Worm (Caenorhabditis elegans): ENCODE measurements around the gene F49F1.4.
"Not testable (repeated sequence)": the region's sequence is repeated elsewhere in the genome, so short reads cannot be mapped to it uniquely, and the experiment has no call there.

F49F1.4 gene

ce11 chrIV:4115634-4116033, at the start of gene F49F1.4, which contains the start of gene F49F1.2:
F49F1.4 (minus strand) TSS chrIV:4115734.
F49F1.2 (plus strand) TSS chrIV:4115943.
- TF ChIP-seq ztf-29 (GFP tag; IDR thresholded peaks at IDR 0.05) (no peak), flt-1 (GFP tag; IDR thresholded peaks at IDR 0.05) (no peak), ztf-23 (GFP tag; IDR thresholded peaks at IDR 0.05) (no peak), ref-1 (GFP tag; conservative IDR thresholded peaks at IDR 0.05) (no peak), tab-1 (GFP tag; IDR thresholded peaks at IDR 0.05) (no peak), T22C8.4 (GFP tag; IDR thresholded peaks at IDR 0.05) (no peak)

- no peak for TF ChIP-seq ref-1 (GFP tag; conservative IDR thresholded peaks at IDR 0.05)
- TF ChIP-seq T22C8.4 (GFP tag; IDR thresholded peaks at IDR 0.05): no peak
- no peak for TF ChIP-seq flt-1 (GFP tag; IDR thresholded peaks at IDR 0.05)
- no peak for TF ChIP-seq ztf-23 (GFP tag; IDR thresholded peaks at IDR 0.05)
- TF ChIP-seq tab-1 (GFP tag; IDR thresholded peaks at IDR 0.05): no peak
- no peak for TF ChIP-seq ztf-29 (GFP tag; IDR thresholded peaks at IDR 0.05)
- TF ChIP-seq cog-1 (tag; optimal IDR thresholded peaks at IDR 0.05): no peak
- TF ChIP-seq klf-2 (GFP tag; conservative IDR thresholded peaks at IDR 0.05): no peak
Measured at ce11 chrIV:4164392-4164791, 48.9 kb upstream of the F49F1.4 start, which contains the start of gene scrm-8. scrm-8 (plus strand) TSS chrIV:4164692.

ce11 chrIV:4162121-4162520, 46.6 kb upstream of the F49F1.4 start, which contains the start of gene scrm-5:
scrm-5 (plus strand) TSS chrIV:4162421.
- TF ChIP-seq klf-2 (GFP tag; conservative IDR thresholded peaks at IDR 0.05) (no peak), ztf-23 (GFP tag; IDR thresholded peaks at IDR 0.05) (no peak), cog-1 (tag; optimal IDR thresholded peaks at IDR 0.05) (no peak), flt-1 (GFP tag; IDR thresholded peaks at IDR 0.05) (no peak), T22C8.4 (GFP tag; IDR thresholded peaks at IDR 0.05) (no peak), med-1 (GFP tag; optimal IDR thresholded peaks at IDR 0.05; ENCODE audit: insufficient read depth) (no peak), ztf-29 (GFP tag; IDR thresholded peaks at IDR 0.05) (no peak), ref-1 (GFP tag; conservative IDR thresholded peaks at IDR 0.05) (no peak), tab-1 (GFP tag; IDR thresholded peaks at IDR 0.05) (no peak)

- TF ChIP-seq T22C8.4 (GFP tag; IDR thresholded peaks at IDR 0.05): no peak
- no peak for TF ChIP-seq klf-2 (GFP tag; conservative IDR thresholded peaks at IDR 0.05)
- TF ChIP-seq flt-1 (GFP tag; IDR thresholded peaks at IDR 0.05): no peak
- no peak for TF ChIP-seq ref-1 (GFP tag; conservative IDR thresholded peaks at IDR 0.05)
- no peak for TF ChIP-seq cog-1 (tag; optimal IDR thresholded peaks at IDR 0.05)
- no peak for TF ChIP-seq tab-1 (GFP tag; IDR thresholded peaks at IDR 0.05)
- no peak for TF ChIP-seq ztf-29 (GFP tag; IDR thresholded peaks at IDR 0.05)
- no peak for TF ChIP-seq med-1 (GFP tag; optimal IDR thresholded peaks at IDR 0.05; ENCODE audit: insufficient read depth)
- no peak for TF ChIP-seq ztf-23 (GFP tag; IDR thresholded peaks at IDR 0.05)
Measured at ce11 chrIV:4154641-4155040, 39.1 kb upstream of the F49F1.4 start, which contains the start of gene K08D10.14. K08D10.14 (plus strand) TSS chrIV:4154941.

ce11 chrIV:4152143-4152542, 36.6 kb upstream of the F49F1.4 start, which contains the start of the genes K08D10.10 and R07C12.1:
K08D10.10 (plus strand) TSS chrIV:4152235.
R07C12.1 (plus strand) TSS chrIV:4152456.
- TF ChIP-seq med-1 (GFP tag; optimal IDR thresholded peaks at IDR 0.05; ENCODE audit: insufficient read depth): no peak
- no peak for TF ChIP-seq ztf-29 (GFP tag; IDR thresholded peaks at IDR 0.05)

ce11 chrIV:4150138-4150537, 34.6 kb upstream of the F49F1.4 start:
- TF ChIP-seq ref-1 (GFP tag; conservative IDR thresholded peaks at IDR 0.05): no peak
- no peak for TF ChIP-seq T22C8.4 (GFP tag; IDR thresholded peaks at IDR 0.05)
- no peak for TF ChIP-seq klf-2 (GFP tag; conservative IDR thresholded peaks at IDR 0.05)
- no peak for TF ChIP-seq cog-1 (tag; optimal IDR thresholded peaks at IDR 0.05)
- no peak for TF ChIP-seq med-1 (GFP tag; optimal IDR thresholded peaks at IDR 0.05; ENCODE audit: insufficient read depth)
- TF ChIP-seq ztf-23 (GFP tag; IDR thresholded peaks at IDR 0.05): no peak
- TF ChIP-seq flt-1 (GFP tag; IDR thresholded peaks at IDR 0.05): no peak
- no peak for TF ChIP-seq tab-1 (GFP tag; IDR thresholded peaks at IDR 0.05)
- no peak for TF ChIP-seq ztf-29 (GFP tag; IDR thresholded peaks at IDR 0.05)

ce11 chrIV:4147891-4148290, 32.4 kb upstream of the F49F1.4 start:
- TF ChIP-seq tab-1 (GFP tag; IDR thresholded peaks at IDR 0.05): no peak
- no peak for TF ChIP-seq cog-1 (tag; optimal IDR thresholded peaks at IDR 0.05)
- no peak for TF ChIP-seq flt-1 (GFP tag; IDR thresholded peaks at IDR 0.05)
- no peak for TF ChIP-seq klf-2 (GFP tag; conservative IDR thresholded peaks at IDR 0.05)
- TF ChIP-seq med-1 (GFP tag; optimal IDR thresholded peaks at IDR 0.05; ENCODE audit: insufficient read depth): no peak
- no peak for TF ChIP-seq T22C8.4 (GFP tag; IDR thresholded peaks at IDR 0.05)

ce11 chrIV:4144784-4145183, 29.2 kb upstream of the F49F1.4 start, which contains the start of gene R07C12.3:
R07C12.3 (plus strand) TSS chrIV:4145084.
- no peak for TF ChIP-seq ztf-23 (GFP tag; IDR thresholded peaks at IDR 0.05)
- TF ChIP-seq ref-1 (GFP tag; conservative IDR thresholded peaks at IDR 0.05): no peak
- TF ChIP-seq klf-2 (GFP tag; conservative IDR thresholded peaks at IDR 0.05): no peak
- no peak for TF ChIP-seq flt-1 (GFP tag; IDR thresholded peaks at IDR 0.05)
- no peak for TF ChIP-seq tab-1 (GFP tag; IDR thresholded peaks at IDR 0.05)
- no peak for TF ChIP-seq cog-1 (tag; optimal IDR thresholded peaks at IDR 0.05)
- no peak for TF ChIP-seq T22C8.4 (GFP tag; IDR thresholded peaks at IDR 0.05)
- no peak for TF ChIP-seq med-1 (GFP tag; optimal IDR thresholded peaks at IDR 0.05; ENCODE audit: insufficient read depth)
- TF ChIP-seq ztf-29 (GFP tag; IDR thresholded peaks at IDR 0.05): no peak

ce11 chrIV:4142986-4143385, 27.5 kb upstream of the F49F1.4 start, which contains the start of gene F49F1.12:
F49F1.12 (minus strand) TSS chrIV:4143086.
- TF ChIP-seq ref-1 (GFP tag; conservative IDR thresholded peaks at IDR 0.05); ztf-23 (GFP tag; IDR thresholded peaks at IDR 0.05); flt-1 (GFP tag; IDR thresholded peaks at IDR 0.05): not testable (repeated sequence)

- no peak for TF ChIP-seq ref-1 (GFP tag; conservative IDR thresholded peaks at IDR 0.05)
- TF ChIP-seq ztf-23 (GFP tag; IDR thresholded peaks at IDR 0.05): no peak
- TF ChIP-seq T22C8.4 (GFP tag; IDR thresholded peaks at IDR 0.05): no peak
- TF ChIP-seq med-1 (GFP tag; optimal IDR thresholded peaks at IDR 0.05; ENCODE audit: insufficient read depth): no peak
- TF ChIP-seq ztf-29 (GFP tag; IDR thresholded peaks at IDR 0.05): no peak
- TF ChIP-seq klf-2 (GFP tag; conservative IDR thresholded peaks at IDR 0.05): no peak
Measured at ce11 chrIV:4141311-4141710, 25.8 kb upstream of the F49F1.4 start, which contains the start of gene F49F1.11. F49F1.11 (minus strand) TSS chrIV:4141411.
